Worm (Caenorhabditis elegans) whole organism, L1 larva: ENCODE measurements around the gene ppat-1.
A peak's percentile ranks its signal among the peaks of the same experiment; 100 is the strongest.

Experiments
- C34B4.2 ChIP-seq: sonication (generic microtip); optimal IDR thresholded peaks from 2 replicates; lab custom pipeline; 2017; ENCODE audit warnings: mild to moderate bottlenecking, missing genetic modification characterization, missing compliant biosample characterization
- alr-1 ChIP-seq: fragments of 200-800 bp; sonication (Bioruptor generic); optimal IDR thresholded peaks from 2 replicates; lab custom pipeline; 2018; ENCODE audit warnings: borderline replicate concordance, mild to moderate bottlenecking, missing genetic modification characterization, missing compliant biosample characterization
- ama-1 ChIP-seq: fragments of 150-350 bp; optimal IDR thresholded peaks from 2 replicates; lab custom pipeline; 2014
- ceh-63 ChIP-seq: fragments of 200-800 bp; sonication (Bioruptor generic); optimal IDR thresholded peaks from 2 replicates; lab custom pipeline; 2018; ENCODE audit warnings: mild to moderate bottlenecking, missing genetic modification characterization, missing compliant biosample characterization
- ceh-8 ChIP-seq: fragments of 200-800 bp; sonication (Bioruptor generic); optimal IDR thresholded peaks from 2 replicates; lab custom pipeline; 2018; ENCODE audit warnings: mild to moderate bottlenecking, missing genetic modification characterization, moderate library complexity, missing compliant biosample characterization
- ces-1 ChIP-seq: fragments of 150-350 bp; optimal IDR thresholded peaks from 2 replicates; lab custom pipeline; 2014; ENCODE audit warnings: missing biosample characterization, missing genetic modification reagents, missing genetic modification characterization
- dpl-1 ChIP-seq, 3 experiments: fragments of 150-350 bp in 2 of 3; sonication (generic microtip) in 1 of 3; optimal IDR thresholded peaks; 2 replicates each; lab custom pipeline; 2014 to 2017; ENCODE audit warnings: missing biosample characterization in 3 of 3, missing genetic modification characterization in 3 of 3, missing genetic modification reagents in 3 of 3
- dsc-1 ChIP-seq: sonication (generic microtip); optimal IDR thresholded peaks from 2 replicates; lab custom pipeline; 2016; ENCODE audit warnings: mild to moderate bottlenecking, missing genetic modification characterization, missing compliant biosample characterization
- efl-1 ChIP-seq, 4 experiments: fragments of 150-350 bp; optimal IDR thresholded peaks in 3 of 4; peaks in 1 of 4; 1 replicate in 1 of 4; 2 replicates in 3 of 4; lab custom pipeline; 2014; ENCODE audit warnings: missing biosample characterization in 2 of 4, missing genetic modification characterization in 2 of 4, missing genetic modification reagents in 2 of 4
- egl-27 ChIP-seq, 2 experiments: fragments of 150-350 bp in 1 of 2; sonication (generic microtip); optimal IDR thresholded peaks; 3 replicates each; lab custom pipeline; 2017 to 2018; ENCODE audit warnings: missing biosample characterization in 2 of 2, missing genetic modification characterization in 2 of 2, missing genetic modification reagents in 2 of 2
- elt-2 ChIP-seq: sonication (generic microtip); optimal IDR thresholded peaks from 2 replicates; lab custom pipeline; 2016; ENCODE audit warnings: missing genetic modification characterization, mild to moderate bottlenecking, inconsistent platforms, missing compliant biosample characterization, missing genetic modification reagents
- elt-3 ChIP-seq, 6 experiments: fragments of 150-350 bp in 1 of 6; sonication (generic microtip); optimal IDR thresholded peaks; 2 replicates each; lab custom pipeline; 2017 to 2018; ENCODE audit warnings: missing biosample characterization in 6 of 6, missing genetic modification characterization in 6 of 6, inconsistent platforms in 1 of 6
- ets-5 ChIP-seq: fragments of 200-800 bp; sonication (Bioruptor generic); IDR thresholded peaks from 2 replicates; pipeline ENCODE4 v1.3.6; 2022; ENCODE audit warnings: missing genetic modification characterization, missing compliant biosample characterization
- fkh-8 ChIP-seq: sonication (generic microtip); optimal IDR thresholded peaks from 2 replicates; lab custom pipeline; 2016; ENCODE audit warnings: mild to moderate bottlenecking, missing genetic modification characterization, missing compliant biosample characterization
- grh-1 ChIP-seq: fragments of 200-800 bp; sonication (Bioruptor generic); IDR thresholded peaks from 2 replicates; pipeline ENCODE4 v1.3.6; 2022; ENCODE audit warnings: missing genetic modification reagents, missing genetic modification characterization, missing compliant biosample characterization
- hlh-17 ChIP-seq: fragments of 200-800 bp; sonication (Bioruptor generic); optimal IDR thresholded peaks from 2 replicates; lab custom pipeline; 2018; ENCODE audit warnings: missing genetic modification characterization, mild to moderate bottlenecking, missing compliant biosample characterization, moderate library complexity, borderline replicate concordance
- irx-1 ChIP-seq: sonication (generic microtip); optimal IDR thresholded peaks from 2 replicates; lab custom pipeline; 2016; ENCODE audit warnings: missing genetic modification characterization, missing compliant biosample characterization
- jun-1 ChIP-seq: fragments of 150-350 bp; optimal IDR thresholded peaks from 2 replicates; lab custom pipeline; 2014; ENCODE audit warnings: missing biosample characterization, missing genetic modification reagents, missing genetic modification characterization
- lin-13 ChIP-seq: fragments of 150-350 bp; optimal IDR thresholded peaks from 2 replicates; lab custom pipeline; 2014; ENCODE audit warnings: missing biosample characterization, missing genetic modification reagents, missing genetic modification characterization
- lin-14 ChIP-seq: fragments of 200-800 bp; sonication (Bioruptor generic); optimal IDR thresholded peaks from 2 replicates; lab custom pipeline; 2018; ENCODE audit warnings: mild to moderate bottlenecking, missing genetic modification characterization, moderate library complexity, missing compliant biosample characterization
- lin-35 ChIP-seq, 2 experiments: fragments of 150-350 bp; optimal IDR thresholded peaks; 2 replicates each; lab custom pipeline; 2014; ENCODE audit warnings: missing biosample characterization in 2 of 2, missing genetic modification characterization in 2 of 2, missing genetic modification reagents in 2 of 2
- lin-39 ChIP-seq: fragments of 150-350 bp; optimal IDR thresholded peaks from 2 replicates; lab custom pipeline; 2014; ENCODE audit warnings: missing biosample characterization, missing genetic modification reagents, missing genetic modification characterization
- lir-3 ChIP-seq: sonication (generic microtip); optimal IDR thresholded peaks from 2 replicates; lab custom pipeline; 2016; ENCODE audit warnings: mild to moderate bottlenecking, missing genetic modification characterization, moderate library complexity, missing compliant biosample characterization; ENCODE audit not compliant: poor library complexity
- lsy-2 ChIP-seq, 2 experiments: fragments of 150-350 bp; optimal IDR thresholded peaks; 2 replicates each; lab custom pipeline; 2014; ENCODE audit warnings: missing biosample characterization in 2 of 2, missing genetic modification characterization in 2 of 2
- mab-9 ChIP-seq: fragments of 200-800 bp; sonication (Bioruptor generic); IDR thresholded peaks from 2 replicates; pipeline ENCODE4 v1.3.6; 2022; ENCODE audit warnings: missing genetic modification reagents, missing genetic modification characterization, missing compliant biosample characterization
- mdl-1 ChIP-seq, 2 experiments: fragments of 150-350 bp; optimal IDR thresholded peaks; 2 replicates each; lab custom pipeline; 2014 to 2017; ENCODE audit warnings: missing biosample characterization in 2 of 2, missing genetic modification characterization in 2 of 2, inconsistent platforms in 1 of 2
- mef-2 ChIP-seq: fragments of 150-350 bp; optimal IDR thresholded peaks from 2 replicates; lab custom pipeline; 2014; ENCODE audit warnings: missing biosample characterization, missing genetic modification characterization
- mep-1 ChIP-seq: fragments of 150-350 bp; optimal IDR thresholded peaks from 2 replicates; lab custom pipeline; 2014; ENCODE audit warnings: missing biosample characterization, missing genetic modification characterization
- nhr-11 ChIP-seq: fragments of 150-350 bp; optimal IDR thresholded peaks from 2 replicates; lab custom pipeline; 2014; ENCODE audit warnings: missing biosample characterization, missing genetic modification characterization
- nhr-47 ChIP-seq: sonication (generic microtip); optimal IDR thresholded peaks from 2 replicates; lab custom pipeline; 2016; ENCODE audit warnings: mild to moderate bottlenecking, missing genetic modification characterization, moderate library complexity, missing compliant biosample characterization
- nhr-71 ChIP-seq: sonication (generic microtip); optimal IDR thresholded peaks from 2 replicates; lab custom pipeline; 2016; ENCODE audit warnings: mild to moderate bottlenecking, missing genetic modification characterization, moderate library complexity, missing compliant biosample characterization
- nhr-76 ChIP-seq: sonication (generic microtip); optimal IDR thresholded peaks from 2 replicates; lab custom pipeline; 2017; ENCODE audit warnings: missing biosample characterization, missing genetic modification characterization
- nhr-77 ChIP-seq: fragments of 150-350 bp; optimal IDR thresholded peaks from 2 replicates; lab custom pipeline; 2014; ENCODE audit warnings: missing biosample characterization, missing genetic modification characterization
- nhr-90 ChIP-seq: sonication (generic microtip); optimal IDR thresholded peaks from 2 replicates; lab custom pipeline; 2016; ENCODE audit warnings: mild to moderate bottlenecking, missing genetic modification characterization, missing compliant biosample characterization; ENCODE audit not compliant: poor library complexity
- pag-3 ChIP-seq: sonication (generic microtip); optimal IDR thresholded peaks from 2 replicates; lab custom pipeline; 2017; ENCODE audit warnings: missing genetic modification characterization, mild to moderate bottlenecking, missing compliant biosample characterization, antibody characterized with exemption, borderline replicate concordance; ENCODE audit not compliant: insufficient read depth
- pax-3 ChIP-seq: fragments of 200-800 bp; sonication (Bioruptor generic); optimal IDR thresholded peaks from 2 replicates; lab custom pipeline; 2018; ENCODE audit warnings: mild to moderate bottlenecking, missing genetic modification characterization, moderate library complexity, missing compliant biosample characterization
- skn-1 ChIP-seq: fragments of 150-350 bp; optimal IDR thresholded peaks from 2 replicates; lab custom pipeline; 2014; ENCODE audit warnings: missing biosample characterization, missing genetic modification characterization
- snpc-4 ChIP-seq: fragments of 150-350 bp; optimal IDR thresholded peaks from 2 replicates; lab custom pipeline; 2014; ENCODE audit warnings: missing biosample characterization, missing genetic modification characterization
- sox-4 ChIP-seq: sonication (generic microtip); optimal IDR thresholded peaks from 2 replicates; lab custom pipeline; 2016; ENCODE audit warnings: missing genetic modification characterization, missing compliant biosample characterization
- sptf-1 ChIP-seq: fragments of 150-350 bp; optimal IDR thresholded peaks from 2 replicates; lab custom pipeline; 2014; ENCODE audit warnings: missing biosample characterization, missing genetic modification characterization
- swsn-7 ChIP-seq: sonication (generic microtip); optimal IDR thresholded peaks from 2 replicates; lab custom pipeline; 2016; ENCODE audit warnings: missing genetic modification characterization, missing compliant biosample characterization
- tbx-2 ChIP-seq: sonication (generic microtip); optimal IDR thresholded peaks from 2 replicates; lab custom pipeline; 2016; ENCODE audit warnings: missing genetic modification characterization, missing compliant biosample characterization
- tlp-1 ChIP-seq: fragments of 150-350 bp; optimal IDR thresholded peaks from 2 replicates; lab custom pipeline; 2014; ENCODE audit warnings: missing biosample characterization, missing genetic modification characterization
- unc-30 ChIP-seq: sonication (generic microtip); optimal IDR thresholded peaks from 2 replicates; lab custom pipeline; 2017; ENCODE audit warnings: missing biosample characterization, missing genetic modification characterization
- unc-62 ChIP-seq: fragments of 150-350 bp; optimal IDR thresholded peaks from 2 replicates; lab custom pipeline; 2014; ENCODE audit warnings: missing biosample characterization, missing genetic modification reagents, missing genetic modification characterization
- unc-86 ChIP-seq: sonication (generic microtip); optimal IDR thresholded peaks from 2 replicates; lab custom pipeline; 2016; ENCODE audit warnings: missing genetic modification characterization, missing compliant biosample characterization
- unc-98 ChIP-seq: fragments of 200-800 bp; sonication (Bioruptor generic); IDR thresholded peaks from 2 replicates; pipeline ENCODE4 v1.3.6; 2022; ENCODE audit warnings: missing genetic modification characterization, missing compliant biosample characterization
- vab-15 ChIP-seq: sonication (generic microtip); optimal IDR thresholded peaks from 2 replicates; lab custom pipeline; 2017; ENCODE audit warnings: missing genotype, mild to moderate bottlenecking, missing genetic modification characterization, missing compliant biosample characterization
- xbp-1 ChIP-seq: sonication (generic microtip); optimal IDR thresholded peaks from 2 replicates; lab custom pipeline; 2016; ENCODE audit warnings: missing genetic modification characterization, missing compliant biosample characterization
- zip-4 ChIP-seq: fragments of 200-800 bp; sonication (Bioruptor generic); optimal IDR thresholded peaks from 2 replicates; lab custom pipeline; 2018; ENCODE audit warnings: mild to moderate bottlenecking, missing genetic modification characterization, moderate library complexity, missing compliant biosample characterization
- ztf-4 ChIP-seq: fragments of 150-350 bp; optimal IDR thresholded peaks from 2 replicates; lab custom pipeline; 2014; ENCODE audit warnings: missing biosample characterization, missing genetic modification characterization

The ppat-1 gene

ce11 chrIII:4649363-4649768, 39.7 kb upstream of the ppat-1 start (continued):
- TF ChIP-seq nhr-76 (peak; percentile 55), mef-2 (peak; percentile 42), mab-9 (peak; percentile 73), lin-35 (GFP tag; optimal IDR thresholded peaks at IDR 0.05; lab: Kevin White, UChicago) (peak; percentile 83 to 91), ama-1 (lab: Kevin White, UChicago) (no peak), egl-27 (tag; optimal IDR thresholded peaks at IDR 0.05; lab: Kevin White, UChicago) (peak; percentile 84 to 85), ceh-8 (no peak), tlp-1 (no peak), nhr-47 (tag; lab: Kevin White, UChicago) (peak; percentile 94), sptf-1 (tag; lab: Kevin White, UChicago) (no peak), vab-15 (tag; lab: Kevin White, UChicago) (peak; percentile 58), sox-4 (no peak), hlh-17 (no peak), pax-3 (tag; lab: Kevin White, UChicago) (peak; percentile 84), alr-1 (tag; lab: Kevin White, UChicago) (no peak), ceh-63 (GFP tag; lab: Kevin White, UChicago) (no peak), swsn-7 (tag; lab: Kevin White, UChicago) (peak; percentile 92), tbx-2 (peak; percentile 94), C34B4.2 (tag; lab: Kevin White, UChicago) (no peak), unc-86 (tag; lab: Kevin White, UChicago) (peak; percentile 89), lin-39 (peak; percentile 7), mep-1 (tag; lab: Kevin White, UChicago) (peak; percentile 96), lin-14 (GFP tag; lab: Kevin White, UChicago) (peak; percentile 100), nhr-71 (tag; lab: Kevin White, UChicago) (peak; percentile 99), ets-5 (GFP tag; lab: Robert Waterston, UW) (no peak), unc-30 (tag; lab: Kevin White, UChicago) (no peak), ces-1 (no peak), dpl-1 (GFP tag; optimal IDR thresholded peaks at IDR 0.05; lab: Kevin White, UChicago) (peak; percentile 72 to 78 (median 72)), irx-1 (peak; percentile 87), ztf-4 (tag; lab: Kevin White, UChicago) (peak; percentile 90), lsy-2 (tag; optimal IDR thresholded peaks at IDR 0.05; lab: Kevin White, UChicago) (peak; percentile 83 to 95), nhr-77 (tag; lab: Kevin White, UChicago) (peak; percentile 95), xbp-1 (tag; lab: Kevin White, UChicago) (peak; percentile 89), unc-62 (no peak), lin-13 (GFP tag; lab: Kevin White, UChicago) (peak; percentile 91), unc-98 (GFP tag; lab: Robert Waterston, UW) (peak; percentile 51; the same call in 1 of the 2 replicates), grh-1 (GFP tag; lab: Robert Waterston, UW) (peak; percentile 69), nhr-11 (peak; percentile 65), elt-3 (tag; optimal IDR thresholded peaks at IDR 0.05; lab: Kevin White, UChicago) (peak in 5 of 6 experiments; percentile 36 to 97 (median 82)), efl-1 (optimal IDR thresholded peaks at IDR 0.05; lab: Kevin White, UChicago) (peak; percentile 86 to 91), efl-1 (GFP tag; optimal IDR thresholded peaks at IDR 0.05 in 1 of 2; lab: Kevin White, UChicago) (peak; percentile 72 to 97), pag-3 (tag; lab: Kevin White, UChicago) (peak; percentile 12), snpc-4 (peak; percentile 76), lir-3 (tag; lab: Kevin White, UChicago) (peak; percentile 79), dsc-1 (peak; percentile 73), elt-2 (tag; lab: Kevin White, UChicago) (peak; percentile 90), skn-1 (tag; lab: Kevin White, UChicago) (peak; percentile 81), mdl-1 (tag; optimal IDR thresholded peaks at IDR 0.05; lab: Kevin White, UChicago) (peak; percentile 94 to 100), nhr-90 (peak; percentile 93), fkh-8 (peak; percentile 93), zip-4 (peak; percentile 65), jun-1 (peak; percentile 92)
